Fruit fly (Drosophila melanogaster) whole organism, prepupa: ENCODE results near the gene CG40006.
A peak's percentile ranks its signal among the peaks of the same experiment; 100 is the strongest.
"Not testable (repeated sequence)": the region's sequence is repeated elsewhere in the genome, so short reads cannot be mapped to it uniquely, and the experiment has no call there.

ENCODE experiments used
- Blimp-1 ChIP-seq: fragments of 200-800 bp; sonication (Bioruptor generic); optimal IDR thresholded peaks from 3 replicates; lab custom pipeline; 2017; ENCODE audit warnings: missing biosample characterization, missing genetic modification characterization, mild to moderate bottlenecking, moderate library complexity, missing genetic modification reagents
- CG10631 ChIP-seq: fragments of 200-800 bp; sonication (Bioruptor generic); optimal IDR thresholded peaks from 2 replicates; lab custom pipeline; 2016; ENCODE audit warnings: missing biosample characterization, missing genetic modification characterization
- CG11902 ChIP-seq: fragments of 200-800 bp; sonication (Bioruptor generic); optimal IDR thresholded peaks from 3 replicates; lab custom pipeline; 2016; ENCODE audit warnings: missing biosample characterization, missing genetic modification characterization
- CG1621 ChIP-seq: fragments of 200-800 bp; sonication (Bioruptor generic); optimal IDR thresholded peaks from 3 replicates; lab custom pipeline; 2018; ENCODE audit warnings: missing biosample characterization, mild to moderate bottlenecking, missing genetic modification characterization
- CG16779 ChIP-seq: fragments of 200-800 bp; sonication (Bioruptor generic); optimal IDR thresholded peaks from 3 replicates; lab custom pipeline; 2017; ENCODE audit warnings: missing biosample characterization, mild to moderate bottlenecking, missing genetic modification characterization
- CG31627 ChIP-seq: fragments of 200-800 bp; sonication (Bioruptor generic); optimal IDR thresholded peaks from 3 replicates; lab custom pipeline; 2016; ENCODE audit warnings: missing biosample characterization, missing genetic modification characterization
- CG32006 ChIP-seq: fragments of 200-800 bp; sonication (Bioruptor generic); optimal IDR thresholded peaks from 3 replicates; lab custom pipeline; 2017; ENCODE audit warnings: missing biosample characterization, mild to moderate bottlenecking, missing genetic modification characterization
- CG34406 ChIP-seq: fragments of 200-800 bp; sonication (Bioruptor generic); optimal IDR thresholded peaks from 3 replicates; lab custom pipeline; 2016; ENCODE audit warnings: missing biosample characterization, missing genetic modification characterization
- CG6163 ChIP-seq: fragments of 200-800 bp; sonication (Bioruptor generic); IDR thresholded peaks from 3 replicates; pipeline ENCODE4 v1.3.6; 2022; ENCODE audit warnings: missing biosample characterization, missing genetic modification characterization
- CG6276 ChIP-seq: fragments of 200-800 bp; sonication (Bioruptor generic); optimal IDR thresholded peaks from 2 replicates; lab custom pipeline; 2017; ENCODE audit warnings: missing biosample characterization, mild to moderate bottlenecking, missing genetic modification characterization
- CG6808 ChIP-seq: fragments of 200-800 bp; sonication (Bioruptor generic); optimal IDR thresholded peaks from 3 replicates; lab custom pipeline; 2017; ENCODE audit warnings: missing biosample characterization, missing genetic modification characterization, mild to moderate bottlenecking, moderate library complexity, missing genetic modification reagents
- CG7368 ChIP-seq: fragments of 200-800 bp; sonication (Bioruptor generic); optimal IDR thresholded peaks from 3 replicates; lab custom pipeline; 2016; ENCODE audit warnings: missing biosample characterization, missing genetic modification characterization
- CG9139 ChIP-seq: fragments of 200-800 bp; sonication (Bioruptor generic); optimal IDR thresholded peaks from 3 replicates; lab custom pipeline; 2017; ENCODE audit warnings: missing biosample characterization, mild to moderate bottlenecking, missing genetic modification characterization
- Eip75B ChIP-seq: fragments of 200-800 bp; sonication (Bioruptor generic); optimal IDR thresholded peaks from 3 replicates; lab custom pipeline; 2016; ENCODE audit warnings: missing biosample characterization, missing genetic modification characterization
- Eip78C ChIP-seq: fragments of 200-800 bp; sonication (Bioruptor generic); peaks from one replicate; lab custom pipeline; 2016; ENCODE audit warnings: missing biosample characterization, missing genetic modification characterization
- Ets21C ChIP-seq: fragments of 200-800 bp; sonication (Bioruptor generic); optimal IDR thresholded peaks from 3 replicates; lab custom pipeline; 2016; ENCODE audit warnings: missing biosample characterization, missing genetic modification characterization
- Gug ChIP-seq: fragments of 200-800 bp; sonication (Bioruptor generic); IDR thresholded peaks from 2 replicates; pipeline ENCODE4 v1.3.6; 2022; ENCODE audit warnings: missing biosample characterization, missing genetic modification characterization
- Hr38 ChIP-seq: sonication (Bioruptor generic); optimal IDR thresholded peaks from 2 replicates; lab custom pipeline; 2016; ENCODE audit warnings: missing biosample characterization, missing genetic modification characterization
- Met ChIP-seq: fragments of 200-800 bp; sonication (Bioruptor generic); optimal IDR thresholded peaks from 3 replicates; lab custom pipeline; 2016; ENCODE audit warnings: missing biosample characterization, missing genetic modification characterization
- OdsH ChIP-seq: fragments of 200-800 bp; sonication (Bioruptor generic); optimal IDR thresholded peaks from 3 replicates; lab custom pipeline; 2016; ENCODE audit warnings: missing biosample characterization, missing genetic modification characterization
- Sox102F ChIP-seq: fragments of 200-800 bp; sonication (Bioruptor generic); optimal IDR thresholded peaks from 2 replicates; lab custom pipeline; 2016; ENCODE audit warnings: missing biosample characterization, mild to moderate bottlenecking, missing genetic modification characterization
- Sox15 ChIP-seq: fragments of 200-800 bp; sonication (Bioruptor generic); optimal IDR thresholded peaks from 3 replicates; lab custom pipeline; 2016; ENCODE audit warnings: missing biosample characterization, missing genetic modification characterization
- achi ChIP-seq: fragments of 200-800 bp; sonication (Bioruptor generic); optimal IDR thresholded peaks from 3 replicates; lab custom pipeline; 2016; ENCODE audit warnings: missing biosample characterization, missing genetic modification characterization
- acj6 ChIP-seq: fragments of 200-800 bp; sonication (Bioruptor generic); optimal IDR thresholded peaks from 3 replicates; lab custom pipeline; 2016; ENCODE audit warnings: missing biosample characterization, missing genetic modification characterization
- cyc ChIP-seq: fragments of 200-800 bp; sonication (Bioruptor generic); optimal IDR thresholded peaks from 3 replicates; lab custom pipeline; 2016; ENCODE audit warnings: missing biosample characterization, missing genetic modification characterization
- dsx ChIP-seq: fragments of 200-800 bp; optimal IDR thresholded peaks from 3 replicates; lab custom pipeline; 2019; ENCODE audit warnings: missing biosample characterization, mild to moderate bottlenecking, missing genetic modification characterization, moderate library complexity; ENCODE audit not compliant: poor library complexity, severe bottlenecking
- eg ChIP-seq: fragments of 200-800 bp; sonication (Bioruptor generic); IDR thresholded peaks from 3 replicates; pipeline ENCODE4 v1.3.6; 2022; ENCODE audit warnings: missing biosample characterization, missing genetic modification characterization
- fd59A ChIP-seq: fragments of 200-800 bp; sonication (Bioruptor generic); optimal IDR thresholded peaks from 2 replicates; lab custom pipeline; 2017; ENCODE audit warnings: missing biosample characterization, mild to moderate bottlenecking, missing genetic modification characterization, missing genetic modification reagents
- fd85E ChIP-seq: fragments of 200-800 bp; sonication (Bioruptor generic); optimal IDR thresholded peaks from 3 replicates; lab custom pipeline; 2016; ENCODE audit warnings: missing biosample characterization, missing genetic modification characterization
- lz ChIP-seq: fragments of 200-800 bp; sonication (Bioruptor generic); optimal IDR thresholded peaks from 3 replicates; lab custom pipeline; 2016; ENCODE audit warnings: missing biosample characterization, missing genetic modification characterization
- salr ChIP-seq, 2 experiments: fragments of 200-800 bp; sonication (Bioruptor generic); optimal IDR thresholded peaks; 3 replicates each; lab custom pipeline; 2016 to 2018; ENCODE audit warnings: missing biosample characterization in 2 of 2, missing genetic modification characterization in 2 of 2, mild to moderate bottlenecking in 1 of 2
- ss ChIP-seq, 2 experiments: fragments of 200-800 bp; sonication (Bioruptor generic); optimal IDR thresholded peaks; 2 replicates in 1 of 2; 3 replicates in 1 of 2; lab custom pipeline; 2017 to 2018; ENCODE audit warnings: mild to moderate bottlenecking in 2 of 2, missing biosample characterization in 2 of 2, missing genetic modification characterization in 2 of 2, moderate library complexity in 1 of 2
- svp ChIP-seq: fragments of 200-800 bp; sonication (Bioruptor generic); peaks from one replicate; lab custom pipeline; 2016; ENCODE audit warnings: missing biosample characterization, missing genetic modification characterization
- topi ChIP-seq: fragments of 200-800 bp; sonication (Bioruptor generic); optimal IDR thresholded peaks from 3 replicates; lab custom pipeline; 2016; ENCODE audit warnings: missing biosample characterization, missing genetic modification characterization
- vri ChIP-seq: fragments of 200-800 bp; sonication (Bioruptor generic); optimal IDR thresholded peaks from 3 replicates; lab custom pipeline; 2016; ENCODE audit warnings: missing biosample characterization, mild to moderate bottlenecking, missing genetic modification characterization

Gene CG40006

DNA sequence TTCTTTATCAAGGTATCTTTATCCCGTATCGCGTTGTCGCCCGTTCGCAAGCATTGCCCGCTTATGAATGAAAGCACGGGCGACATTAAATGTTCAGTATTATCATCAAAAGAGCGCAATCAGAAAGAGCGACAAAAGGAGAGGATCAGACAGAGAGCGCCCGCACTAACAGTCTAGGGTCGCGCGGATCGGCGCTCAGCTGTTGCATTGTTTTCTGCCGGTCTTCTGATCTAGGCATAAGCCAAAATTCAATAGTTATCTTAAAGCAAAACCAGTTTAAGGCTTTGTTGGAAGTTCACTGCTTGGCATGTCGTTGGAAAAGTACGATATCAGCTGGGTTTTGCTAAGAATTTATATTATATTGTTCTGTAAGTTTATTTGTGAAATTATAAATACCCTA lies at the start of gene CG40006:
Gene CG40006, minus strand, starts transcription at position 69 of the 400 bp plus-strand sequence.
- no peak for TF ChIP-seq Met (GFP tag; lab: Kevin White, UChicago)
- peak; percentile 60 for TF ChIP-seq Eip78C
- peak; percentile 59 for TF ChIP-seq CG1621 (tag; lab: Kevin White, UChicago)
- no peak for TF ChIP-seq CG34406 (GFP tag; lab: Kevin White, UChicago)
- TF ChIP-seq CG6276 (GFP tag; lab: Kevin White, UChicago) = no peak
- TF ChIP-seq CG16779 (tag; lab: Kevin White, UChicago) = no peak
- TF ChIP-seq CG10631 = no peak
- peak in 1 of 2 experiments; percentile 42 for TF ChIP-seq ss (GFP tag; optimal IDR thresholded peaks at IDR 0.05; lab: Kevin White, UChicago)
- TF ChIP-seq dsx (GFP tag; lab: Kevin White, UChicago) = peak; percentile 85
- TF ChIP-seq svp (GFP tag; lab: Kevin White, UChicago) = peak; percentile 24
- peak; percentile 46 for TF ChIP-seq CG9139 (GFP tag; lab: Kevin White, UChicago)
- no peak for TF ChIP-seq vri

DNA sequence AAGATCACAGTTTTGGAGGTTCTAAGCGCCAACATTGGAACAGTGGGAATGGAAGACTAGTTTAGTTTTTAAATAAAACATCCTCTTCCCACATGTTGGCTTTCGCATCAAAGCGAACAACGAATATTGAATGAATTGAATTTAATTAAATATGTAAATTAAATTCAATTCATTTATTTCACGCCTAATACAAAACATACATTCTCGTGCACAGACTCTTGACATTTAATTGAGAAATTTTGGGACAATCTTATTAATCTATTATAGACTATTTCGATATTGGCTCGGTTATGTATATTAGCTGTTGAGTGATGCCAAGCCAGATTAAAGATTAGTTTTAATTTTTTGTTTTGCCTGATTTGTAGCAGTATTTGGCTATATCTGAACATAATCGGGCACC lies 42.1 kb upstream of the CG40006 start, which contains the start of gene CG40439:
Gene CG40439, minus strand, starts transcription at position 8 of the 400 bp plus-strand sequence.
- TF ChIP-seq CG6163 (GFP tag; lab: Robert Waterston, UW); Eip75B (GFP tag; lab: Kevin White, UChicago); Met (GFP tag; lab: Kevin White, UChicago): not testable (repeated sequence)

- TF ChIP-seq svp (GFP tag; lab: Kevin White, UChicago) (no peak), fd59A (no peak), Blimp-1 (no peak), CG6163 (GFP tag; lab: Robert Waterston, UW) (no peak), Sox102F (GFP tag; lab: Kevin White, UChicago) (no peak), CG32006 (no peak), CG31627 (GFP tag; lab: Kevin White, UChicago) (no peak), Gug (GFP tag; lab: Robert Waterston, UW) (no peak), CG1621 (tag; lab: Kevin White, UChicago) (no peak), CG7368 (no peak), CG6808 (GFP tag; lab: Kevin White, UChicago) (no peak), eg (no peak), Eip78C (no peak), OdsH (GFP tag; lab: Kevin White, UChicago) (no peak), CG6276 (GFP tag; lab: Kevin White, UChicago) (no peak), Sox15 (GFP tag; lab: Kevin White, UChicago) (no peak)
These were observed 2.0 kb upstream of the CG40006 start for dm6 chr2L:22758159-22758558.

DNA sequence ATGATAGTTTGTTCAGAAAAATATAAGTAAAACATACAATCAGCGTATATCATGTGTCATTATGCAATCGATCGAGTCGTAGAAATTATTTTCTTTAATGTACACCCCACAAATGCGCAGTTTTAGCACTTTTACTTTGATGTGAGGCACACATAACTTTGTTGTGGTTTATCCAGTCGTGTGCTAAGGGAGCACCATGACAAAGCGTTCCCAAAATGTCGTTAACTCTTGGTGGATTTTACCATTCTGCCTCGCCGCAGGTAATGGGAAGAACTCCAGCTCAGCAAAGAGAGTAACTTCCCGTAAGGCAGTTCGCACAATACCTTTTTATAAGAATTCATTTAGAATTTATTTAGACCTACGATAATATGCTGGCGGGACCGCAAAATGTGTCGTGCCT lies 19.1 kb downstream of the CG40006 start:
- TF ChIP-seq CG32006 (no peak), CG10631 (no peak)

DNA sequence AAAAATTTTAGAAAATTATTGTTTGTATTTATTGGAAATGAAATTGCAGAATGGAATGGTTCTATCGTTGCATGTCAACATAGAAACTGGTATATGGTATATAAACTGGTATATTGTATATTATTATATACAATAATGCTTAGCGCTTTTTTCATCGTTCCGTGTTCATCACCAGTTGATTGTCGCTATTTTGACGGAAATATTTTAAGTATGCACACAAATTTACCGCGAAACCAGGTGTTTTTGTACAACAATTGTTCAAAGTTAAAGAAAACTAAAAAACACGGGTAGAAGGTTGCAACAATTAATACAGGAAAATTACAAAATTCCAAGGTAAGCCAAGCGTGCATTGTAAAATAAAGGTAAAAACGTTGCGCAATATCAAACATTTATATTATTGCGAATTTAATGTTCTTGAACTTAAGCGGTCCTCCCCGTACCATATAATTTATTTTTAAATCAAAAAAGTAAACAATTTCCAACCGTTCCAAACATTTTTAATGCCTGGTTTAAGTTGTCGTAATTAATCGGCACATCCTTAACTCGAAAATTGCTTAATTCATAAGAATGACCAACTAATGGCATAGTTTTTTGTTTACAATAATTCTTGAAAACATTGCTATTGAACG lies 177.1 kb downstream of the CG40006 start, which contains the start of gene Slmap:
Gene Slmap, plus strand, starts transcription at position 153 of the 629 bp plus-strand sequence.
- TF ChIP-seq salr (GFP tag; optimal IDR thresholded peaks at IDR 0.05; lab: Kevin White, UChicago) (peak in 1 of 2 experiments; percentile 13), cyc (GFP tag; lab: Kevin White, UChicago) (no peak), CG34406 (GFP tag; lab: Kevin White, UChicago) (no peak), Ets21C (GFP tag; lab: Kevin White, UChicago) (no peak), topi (GFP tag; lab: Kevin White, UChicago) (no peak), CG9139 (GFP tag; lab: Kevin White, UChicago) (no peak), Eip78C (peak; percentile 18), CG1621 (tag; lab: Kevin White, UChicago) (no peak), svp (GFP tag; lab: Kevin White, UChicago) (peak; percentile 38), fd85E (no peak), dsx (GFP tag; lab: Kevin White, UChicago) (no peak), CG11902 (GFP tag; lab: Kevin White, UChicago) (no peak), achi (no peak), Eip75B (GFP tag; lab: Kevin White, UChicago) (no peak), Hr38 (GFP tag; lab: Kevin White, UChicago) (no peak), acj6 (no peak), CG6808 (GFP tag; lab: Kevin White, UChicago) (no peak), CG32006 (no peak), ss (GFP tag; optimal IDR thresholded peaks at IDR 0.05; lab: Kevin White, UChicago) (no peak), vri (no peak), lz (GFP tag; lab: Kevin White, UChicago) (no peak), Blimp-1 (no peak)
